Fruit fly (Drosophila melanogaster): ENCODE measurements around the gene tutl.

tutl gene

DNA sequence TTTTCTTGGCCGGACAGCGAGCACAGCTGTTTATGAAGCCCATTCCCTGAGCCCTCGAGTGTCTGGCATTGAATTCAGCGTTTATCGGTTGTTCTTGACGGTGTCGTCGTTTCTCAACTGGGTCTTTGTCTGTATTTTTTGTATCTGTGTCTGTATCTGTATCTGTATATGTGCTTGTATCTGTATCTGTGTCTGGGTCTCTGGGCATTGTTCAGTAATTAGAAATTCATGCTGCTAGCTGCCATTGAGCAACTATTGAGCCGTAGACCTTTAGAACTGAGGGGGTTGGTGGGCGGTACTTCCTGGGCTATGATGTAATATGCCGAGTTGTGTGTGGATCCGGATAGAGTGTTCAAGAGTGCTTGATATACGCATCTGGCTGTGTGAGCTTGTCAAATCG is 53.0 kb downstream of the tutl start:
- TF ChIP-seq EcR (GFP tag; optimal IDR thresholded peaks at IDR 0.05): peak; percentile 76
- no peak for TF ChIP-seq Ets98B (GFP tag; IDR thresholded peaks at IDR 0.05)

- TF ChIP-seq CG32121 (GFP tag; IDR thresholded peaks at IDR 0.05): peak; percentile 29; the same call in 1 of the 2 replicates
- TF ChIP-seq EcR (GFP tag; optimal IDR thresholded peaks at IDR 0.05): peak; percentile 95
- TF ChIP-seq CG8159 (tag; optimal IDR thresholded peaks at IDR 0.05): no peak
- TF ChIP-seq CG15710 (tag; optimal IDR thresholded peaks at IDR 0.05): no peak
- TF ChIP-seq CG14655 (GFP tag; optimal IDR thresholded peaks at IDR 0.05): no peak
- no peak for TF ChIP-seq D1 (tag; optimal IDR thresholded peaks at IDR 0.05)
- no peak for TF ChIP-seq Snoo (tag; optimal IDR thresholded peaks at IDR 0.05)
- no peak for TF ChIP-seq gl (tag; optimal IDR thresholded peaks at IDR 0.05)
- TF ChIP-seq Pif1A (GFP tag; optimal IDR thresholded peaks at IDR 0.05): no peak
- TF ChIP-seq CG8301 (tag; optimal IDR thresholded peaks at IDR 0.05): no peak
- TF ChIP-seq CG13204 (GFP tag; optimal IDR thresholded peaks at IDR 0.05): peak; percentile 49
- TF ChIP-seq CG17806 (tag; optimal IDR thresholded peaks at IDR 0.05): no peak
- TF ChIP-seq Pif1B (GFP tag; optimal IDR thresholded peaks at IDR 0.05): peak; percentile 30
- TF ChIP-seq fd96Ca (GFP tag; IDR thresholded peaks at IDR 0.05): no peak
- TF ChIP-seq Ets98B (GFP tag; IDR thresholded peaks at IDR 0.05): peak; percentile 46; the same call in 1 of the 2 replicates
Observed at dm6 chr2L:4339780-4340694, 57.1 kb downstream of the tutl start.

dm6 chr2L:4345569-4346131 is 62.7 kb downstream of the tutl start:
- TF ChIP-seq D1 (tag; optimal IDR thresholded peaks at IDR 0.05): peak; percentile 76
- no peak for TF ChIP-seq Pif1A (GFP tag; optimal IDR thresholded peaks at IDR 0.05)
- TF ChIP-seq rn (GFP tag; IDR thresholded peaks at IDR 0.05): no peak
- no peak for TF ChIP-seq Snoo (tag; optimal IDR thresholded peaks at IDR 0.05)
- TF ChIP-seq Pif1B (GFP tag; optimal IDR thresholded peaks at IDR 0.05): no peak
- no peak for TF ChIP-seq CG15710 (tag; optimal IDR thresholded peaks at IDR 0.05)

DNA sequence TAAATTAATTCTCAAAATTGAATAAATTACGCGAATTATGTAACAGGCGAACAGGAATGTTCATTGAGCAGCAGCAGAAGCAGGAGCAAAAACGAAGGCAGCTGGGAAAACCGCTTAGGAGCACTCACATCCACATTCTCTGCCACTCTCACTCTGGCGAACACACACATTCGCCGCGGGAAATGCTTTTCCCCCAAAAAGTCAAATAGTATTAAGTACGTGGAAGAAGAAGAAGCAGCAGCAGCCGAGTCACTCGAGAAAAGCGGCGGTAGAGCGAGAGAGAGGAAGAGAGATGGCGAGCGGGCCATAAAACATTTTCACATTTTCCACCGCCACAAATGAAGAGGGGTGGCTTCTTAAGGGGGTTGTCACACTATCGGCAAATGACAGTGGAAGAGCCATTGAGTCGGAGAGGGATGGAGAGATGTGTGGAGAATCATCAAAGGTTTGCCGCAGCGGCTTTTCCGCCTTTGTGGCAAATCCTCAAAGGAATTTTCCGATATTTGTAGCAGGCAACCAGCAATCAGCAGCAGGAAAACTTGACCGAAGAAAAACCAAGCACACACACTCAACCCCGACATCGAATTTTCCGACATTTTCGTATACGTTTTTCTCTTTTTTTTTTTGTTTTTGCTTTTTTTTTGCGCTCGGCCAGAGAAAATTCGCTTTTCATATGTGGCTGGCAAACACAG is 63.8 kb downstream of the tutl start:
- TF ChIP-seq rn (GFP tag; IDR thresholded peaks at IDR 0.05) (peak; percentile 47; the same call in 1 of the 2 replicates), CG32121 (GFP tag; IDR thresholded peaks at IDR 0.05) (peak; percentile 80), CG10348 (GFP tag; IDR thresholded peaks at IDR 0.05) (no peak), Pif1B (GFP tag; optimal IDR thresholded peaks at IDR 0.05) (no peak), Pif1A (GFP tag; optimal IDR thresholded peaks at IDR 0.05) (no peak), fd96Ca (GFP tag; IDR thresholded peaks at IDR 0.05) (peak; percentile 78; the same call in 1 of the 3 replicates), D1 (tag; optimal IDR thresholded peaks at IDR 0.05) (no peak), CG9948 (tag; optimal IDR thresholded peaks at IDR 0.05) (no peak), Ets98B (GFP tag; IDR thresholded peaks at IDR 0.05) (peak; percentile 83), CG15710 (tag; optimal IDR thresholded peaks at IDR 0.05) (no peak), Snoo (tag; optimal IDR thresholded peaks at IDR 0.05) (no peak), CG8301 (tag; optimal IDR thresholded peaks at IDR 0.05) (peak; percentile 45), CG14655 (GFP tag; optimal IDR thresholded peaks at IDR 0.05) (peak; percentile 49), CG13204 (GFP tag; optimal IDR thresholded peaks at IDR 0.05) (no peak), CG34367 (tag; optimal IDR thresholded peaks at IDR 0.05) (no peak), CG8159 (tag; optimal IDR thresholded peaks at IDR 0.05) (no peak), CG12605 (GFP tag; IDR thresholded peaks at IDR 0.05) (peak; percentile 84), EcR (GFP tag; optimal IDR thresholded peaks at IDR 0.05) (no peak), CG17806 (tag; optimal IDR thresholded peaks at IDR 0.05) (no peak), CG4496 (GFP tag; IDR thresholded peaks at IDR 0.05) (peak; percentile 84), gl (tag; optimal IDR thresholded peaks at IDR 0.05) (no peak)

dm6 chr2L:4348545-4348944 is 65.6 kb downstream of the tutl start:
- TF ChIP-seq CG17806 (tag; optimal IDR thresholded peaks at IDR 0.05) (peak; percentile 70), fd96Ca (GFP tag; IDR thresholded peaks at IDR 0.05) (peak; percentile 48; the same call in 2 of the 3 replicates), CG15710 (tag; optimal IDR thresholded peaks at IDR 0.05) (peak; percentile 78), D1 (tag; optimal IDR thresholded peaks at IDR 0.05) (no peak), CG13204 (GFP tag; optimal IDR thresholded peaks at IDR 0.05) (peak; percentile 49), Pif1A (GFP tag; optimal IDR thresholded peaks at IDR 0.05) (peak; percentile 74), gl (tag; optimal IDR thresholded peaks at IDR 0.05) (no peak), Ets98B (GFP tag; IDR thresholded peaks at IDR 0.05) (peak; percentile 52), CG12605 (GFP tag; IDR thresholded peaks at IDR 0.05) (no peak), CG32121 (GFP tag; IDR thresholded peaks at IDR 0.05) (peak; percentile 36; the same call in 1 of the 2 replicates), Pif1B (GFP tag; optimal IDR thresholded peaks at IDR 0.05) (peak; percentile 74), CG8301 (tag; optimal IDR thresholded peaks at IDR 0.05) (peak; percentile 42), CG10348 (GFP tag; IDR thresholded peaks at IDR 0.05) (no peak), CG34367 (tag; optimal IDR thresholded peaks at IDR 0.05) (peak; percentile 51), CG4496 (GFP tag; IDR thresholded peaks at IDR 0.05) (peak; percentile 57; the same call in 2 of the 3 replicates), CG9948 (tag; optimal IDR thresholded peaks at IDR 0.05) (peak; percentile 58), rn (GFP tag; IDR thresholded peaks at IDR 0.05) (no peak), Snoo (tag; optimal IDR thresholded peaks at IDR 0.05) (peak; percentile 72), CG14655 (GFP tag; optimal IDR thresholded peaks at IDR 0.05) (peak; percentile 59), CG8159 (tag; optimal IDR thresholded peaks at IDR 0.05) (peak; percentile 80), EcR (GFP tag; optimal IDR thresholded peaks at IDR 0.05) (no peak)

All from whole organism, pupa.